Worm (Caenorhabditis elegans): ENCODE results near the gene spch-1.

- TF ChIP-seq nhr-11 (tag; optimal IDR thresholded peaks at IDR 0.05) (no peak), nhr-12 (tag; optimal IDR thresholded peaks at IDR 0.05) (no peak), lin-13 (GFP tag; optimal IDR thresholded peaks at IDR 0.05) (no peak), nhr-129 (tag; optimal IDR thresholded peaks at IDR 0.05) (no peak), sem-4 (tag; optimal IDR thresholded peaks at IDR 0.05) (no peak), ama-1 (optimal IDR thresholded peaks at IDR 0.05) (no peak)
Observed at ce11 chrIV:10153479-10153878, 42.1 kb upstream of the spch-1 start.
